Fruit fly (Drosophila melanogaster): ENCODE results near the gene Cyt-c1L.
A peak's percentile ranks its signal among the peaks of the same experiment; 100 is the strongest.

The Cyt-c1L gene

DNA sequence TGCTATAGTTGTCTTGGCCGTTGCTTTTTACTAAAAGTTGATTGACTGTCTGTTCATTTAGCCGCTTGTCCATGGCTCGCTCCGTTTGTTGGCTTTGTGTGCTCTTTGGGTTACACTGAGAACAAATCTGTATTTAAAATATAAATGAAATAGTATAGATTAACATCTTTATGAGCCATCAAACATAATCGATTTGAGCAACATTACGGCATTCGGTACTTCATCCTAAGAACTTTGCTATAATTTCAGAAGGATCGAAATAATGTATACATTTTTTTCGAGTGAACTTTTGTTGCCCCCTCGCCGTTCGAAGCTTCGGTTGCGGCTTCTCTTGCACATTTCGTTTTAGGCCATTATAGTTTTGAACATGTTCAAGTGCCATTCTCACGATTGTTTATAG, 4.1 kb upstream of the Cyt-c1L start:
- no peak for TF ChIP-seq pad (GFP tag; optimal IDR thresholded peaks at IDR 0.05)
- TF ChIP-seq CG7101 (tag; optimal IDR thresholded peaks at IDR 0.05), result no peak
- TF ChIP-seq bab1 (GFP tag; optimal IDR thresholded peaks at IDR 0.05), result peak; percentile 46

DNA sequence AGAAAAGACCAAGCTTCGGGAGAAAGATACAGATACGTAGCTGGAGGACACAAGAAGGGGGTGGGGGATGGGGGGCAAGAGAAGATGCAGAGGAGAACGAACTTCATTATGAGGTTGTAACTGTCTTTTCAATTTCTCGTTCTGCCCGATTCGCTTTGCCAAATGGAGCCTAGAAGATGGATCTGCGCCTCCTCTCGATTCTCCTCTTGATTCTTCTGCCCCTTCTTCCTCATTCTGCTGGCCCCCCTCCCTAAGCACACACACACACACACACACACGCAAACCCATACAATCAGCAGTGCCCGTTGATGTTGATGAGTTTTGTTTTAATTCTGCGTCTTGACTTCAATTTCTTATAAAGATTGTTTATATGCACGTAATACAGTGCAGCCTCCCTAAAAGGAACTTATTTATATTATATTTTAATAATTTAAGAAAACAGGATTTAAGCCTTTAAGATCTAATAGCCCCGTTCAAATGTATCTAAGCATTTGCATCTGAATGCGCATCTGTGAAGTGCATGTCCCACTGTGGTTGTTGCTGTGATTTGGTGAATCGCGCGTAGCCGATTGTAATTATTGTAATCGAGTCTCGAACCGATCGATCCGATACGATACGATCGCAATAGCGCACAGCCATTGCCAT, 3.2 kb upstream of the Cyt-c1L start:
- TF ChIP-seq CG12768 (GFP tag; optimal IDR thresholded peaks at IDR 0.05) (peak; percentile 87), bab1 (GFP tag; optimal IDR thresholded peaks at IDR 0.05) (peak; percentile 81), tj (GFP tag; optimal IDR thresholded peaks at IDR 0.05) (peak; percentile 43), pad (GFP tag; optimal IDR thresholded peaks at IDR 0.05) (peak; percentile 47), cnc (optimal IDR thresholded peaks at IDR 0.05) (no peak), ovo (GFP tag; optimal IDR thresholded peaks at IDR 0.05) (no peak), Clk (GFP tag; optimal IDR thresholded peaks at IDR 0.05) (peak; percentile 81), CG33017 (tag; optimal IDR thresholded peaks at IDR 0.05) (peak; percentile 90), Mnt (GFP tag; optimal IDR thresholded peaks at IDR 0.05) (peak; percentile 57), CG11617 (GFP tag; optimal IDR thresholded peaks at IDR 0.05) (peak; percentile 55), CG7045 (GFP tag; optimal IDR thresholded peaks at IDR 0.05) (peak; percentile 90), Hr96 (GFP tag; optimal IDR thresholded peaks at IDR 0.05) (peak; percentile 10), CG1620 (GFP tag; optimal IDR thresholded peaks at IDR 0.05) (peak; percentile 27), CG7101 (tag; optimal IDR thresholded peaks at IDR 0.05) (peak; percentile 84), cic (GFP tag; optimal IDR thresholded peaks at IDR 0.05) (peak; percentile 64), CG5204 (GFP tag; optimal IDR thresholded peaks at IDR 0.05) (peak; percentile 65), toe (GFP tag; optimal IDR thresholded peaks at IDR 0.05) (peak; percentile 82), CG14711 (tag; optimal IDR thresholded peaks at IDR 0.05) (peak; percentile 75), Crg-1 (GFP tag; optimal IDR thresholded peaks at IDR 0.05) (peak; percentile 21), kay (GFP tag; ENCODE audit: borderline replicate concordance) (no peak)

DNA sequence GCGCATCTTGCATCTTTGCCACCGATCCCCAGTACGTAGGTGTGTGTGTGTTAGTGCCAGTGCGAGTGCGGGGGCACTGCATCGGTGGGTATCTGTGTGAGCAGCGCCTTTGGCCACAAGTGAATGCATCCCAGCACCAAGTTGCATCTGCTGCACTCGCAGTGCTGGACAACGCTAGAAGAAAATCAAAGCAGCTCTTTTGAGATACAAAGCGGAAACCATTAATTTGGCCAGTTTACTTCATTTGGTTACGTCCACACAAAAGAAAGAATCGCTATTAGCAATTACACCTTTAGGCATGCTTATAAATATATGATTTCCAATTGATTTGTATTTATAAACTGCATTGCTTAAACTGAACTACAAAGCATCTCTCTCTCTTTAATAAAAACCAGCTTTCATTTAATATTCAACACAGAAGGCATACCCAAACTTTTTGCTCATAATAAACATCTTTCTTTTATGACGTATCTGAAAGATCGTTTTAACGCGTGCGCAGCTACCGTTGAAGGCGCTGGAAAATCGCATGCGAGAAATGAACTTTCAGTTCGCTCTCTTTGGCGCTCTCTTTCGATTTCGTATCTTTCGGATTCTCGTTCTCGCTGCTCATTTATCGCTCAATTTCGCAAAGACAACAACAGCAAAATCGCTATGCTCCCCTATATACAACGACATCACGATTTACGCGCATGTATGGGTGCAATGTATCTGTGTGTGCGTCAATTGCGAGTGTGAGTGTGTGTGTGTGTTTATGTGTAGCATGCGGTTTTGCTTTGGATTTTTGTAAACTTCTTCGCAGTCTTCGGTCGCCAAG, 2.5 kb upstream of the Cyt-c1L start:
- TF ChIP-seq cic (GFP tag; optimal IDR thresholded peaks at IDR 0.05) (no peak), tj (GFP tag; optimal IDR thresholded peaks at IDR 0.05) (peak; percentile 62)

dm6 chr3R:29204612-29205480, 913 bp upstream of the Cyt-c1L start:
- TF ChIP-seq CG5204 (GFP tag; optimal IDR thresholded peaks at IDR 0.05) (no peak), CG11617 (GFP tag; optimal IDR thresholded peaks at IDR 0.05) (no peak), Crg-1 (GFP tag; optimal IDR thresholded peaks at IDR 0.05) (no peak), ovo (GFP tag; optimal IDR thresholded peaks at IDR 0.05) (no peak), Clk (GFP tag; optimal IDR thresholded peaks at IDR 0.05) (no peak), CG7045 (GFP tag; optimal IDR thresholded peaks at IDR 0.05) (no peak), CG1620 (GFP tag; optimal IDR thresholded peaks at IDR 0.05) (no peak), toe (GFP tag; optimal IDR thresholded peaks at IDR 0.05) (no peak), Hr96 (GFP tag; optimal IDR thresholded peaks at IDR 0.05) (no peak), pad (GFP tag; optimal IDR thresholded peaks at IDR 0.05) (no peak), cic (GFP tag; optimal IDR thresholded peaks at IDR 0.05) (no peak), CG7101 (tag; optimal IDR thresholded peaks at IDR 0.05) (no peak), CG12768 (GFP tag; optimal IDR thresholded peaks at IDR 0.05) (no peak), bab1 (GFP tag; optimal IDR thresholded peaks at IDR 0.05) (no peak), cnc (optimal IDR thresholded peaks at IDR 0.05) (no peak), CG14711 (tag; optimal IDR thresholded peaks at IDR 0.05) (no peak), tj (GFP tag; optimal IDR thresholded peaks at IDR 0.05) (no peak), Mnt (GFP tag; optimal IDR thresholded peaks at IDR 0.05) (no peak)

- peak; percentile 23 for TF ChIP-seq bab1 (GFP tag; optimal IDR thresholded peaks at IDR 0.05)
- no peak for TF ChIP-seq Clk (GFP tag; optimal IDR thresholded peaks at IDR 0.05)
Observed at dm6 chr3R:29202418-29202817, 1.5 kb downstream of the Cyt-c1L start, which contains the start of gene Mesh1. Gene Mesh1 (minus strand): TSS chr3R:29202525.

DNA sequence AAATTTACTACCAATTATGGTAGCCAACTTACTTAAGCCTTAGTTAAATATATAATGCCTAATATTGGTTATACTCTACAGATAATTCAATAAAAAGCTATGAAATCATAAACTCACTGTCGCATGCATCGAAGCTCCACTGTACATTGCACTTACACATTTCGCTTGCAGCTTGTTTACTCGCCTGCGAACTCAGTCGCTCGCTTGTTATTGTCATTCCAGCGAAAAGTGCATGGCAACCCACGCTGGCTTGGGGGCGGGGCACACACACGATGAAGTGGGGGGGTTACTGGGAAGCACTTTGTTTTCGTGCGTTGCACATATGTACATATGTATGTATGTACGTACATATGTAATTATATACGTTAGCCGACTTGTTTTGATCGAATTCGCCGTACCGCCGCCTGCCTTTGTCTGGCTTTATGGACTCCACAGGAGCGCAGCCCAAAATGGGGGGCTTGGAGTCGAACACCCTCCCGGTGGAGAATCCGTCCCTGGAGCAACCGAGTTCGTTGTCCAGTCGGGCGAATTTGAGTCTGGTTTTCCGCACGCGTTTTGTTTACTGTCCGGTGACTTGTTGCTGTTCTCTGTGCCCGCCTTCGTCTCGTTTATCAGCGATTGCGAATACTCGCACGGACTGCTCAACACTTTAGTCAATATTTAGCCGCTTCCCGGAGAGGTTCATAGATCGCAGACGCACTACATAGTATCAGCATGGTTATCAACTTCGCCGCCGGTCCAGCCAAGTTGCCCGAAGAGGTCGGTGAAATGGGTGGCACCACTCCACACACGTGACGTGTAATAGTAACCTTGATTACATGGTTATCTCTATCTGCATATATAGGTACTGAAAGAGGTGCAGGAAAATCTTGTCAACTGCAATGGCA, 3.9 kb downstream of the Cyt-c1L start, which contains the start of gene CG11899:
Gene CG11899 (plus strand): TSS at position 648 of the 887 bp plus-strand sequence.
- TF ChIP-seq CG5204 (GFP tag; optimal IDR thresholded peaks at IDR 0.05), result peak; percentile 43
- peak; percentile 75 for TF ChIP-seq Clk (GFP tag; optimal IDR thresholded peaks at IDR 0.05)
- peak; percentile 77 for TF ChIP-seq tj (GFP tag; optimal IDR thresholded peaks at IDR 0.05)
- peak; percentile 95 for TF ChIP-seq kay (GFP tag; ENCODE audit: borderline replicate concordance)
- peak; percentile 84 for TF ChIP-seq toe (GFP tag; optimal IDR thresholded peaks at IDR 0.05)
- no peak for TF ChIP-seq cnc (optimal IDR thresholded peaks at IDR 0.05)
- TF ChIP-seq CG7101 (tag; optimal IDR thresholded peaks at IDR 0.05), result peak; percentile 53
- TF ChIP-seq ovo (GFP tag; optimal IDR thresholded peaks at IDR 0.05), result peak; percentile 39
- TF ChIP-seq Crg-1 (GFP tag; optimal IDR thresholded peaks at IDR 0.05), result peak; percentile 58
- TF ChIP-seq CG1620 (GFP tag; optimal IDR thresholded peaks at IDR 0.05), result peak; percentile 55
- peak; percentile 73 for TF ChIP-seq Hr96 (GFP tag; optimal IDR thresholded peaks at IDR 0.05)
- TF ChIP-seq CG33017 (tag; optimal IDR thresholded peaks at IDR 0.05), result peak; percentile 59
- TF ChIP-seq CG7045 (GFP tag; optimal IDR thresholded peaks at IDR 0.05), result peak; percentile 78
- TF ChIP-seq pad (GFP tag; optimal IDR thresholded peaks at IDR 0.05), result peak; percentile 77
- TF ChIP-seq CG14711 (tag; optimal IDR thresholded peaks at IDR 0.05), result peak; percentile 74
- TF ChIP-seq Mnt (GFP tag; optimal IDR thresholded peaks at IDR 0.05), result peak; percentile 89
- TF ChIP-seq cic (GFP tag; optimal IDR thresholded peaks at IDR 0.05), result peak; percentile 95
- TF ChIP-seq CG12768 (GFP tag; optimal IDR thresholded peaks at IDR 0.05), result peak; percentile 92
- peak; percentile 25 for TF ChIP-seq CG11617 (GFP tag; optimal IDR thresholded peaks at IDR 0.05)
- TF ChIP-seq bab1 (GFP tag; optimal IDR thresholded peaks at IDR 0.05), result peak; percentile 50
